Fruit fly (Drosophila melanogaster): ENCODE results near the gene CG34283.

DNA sequence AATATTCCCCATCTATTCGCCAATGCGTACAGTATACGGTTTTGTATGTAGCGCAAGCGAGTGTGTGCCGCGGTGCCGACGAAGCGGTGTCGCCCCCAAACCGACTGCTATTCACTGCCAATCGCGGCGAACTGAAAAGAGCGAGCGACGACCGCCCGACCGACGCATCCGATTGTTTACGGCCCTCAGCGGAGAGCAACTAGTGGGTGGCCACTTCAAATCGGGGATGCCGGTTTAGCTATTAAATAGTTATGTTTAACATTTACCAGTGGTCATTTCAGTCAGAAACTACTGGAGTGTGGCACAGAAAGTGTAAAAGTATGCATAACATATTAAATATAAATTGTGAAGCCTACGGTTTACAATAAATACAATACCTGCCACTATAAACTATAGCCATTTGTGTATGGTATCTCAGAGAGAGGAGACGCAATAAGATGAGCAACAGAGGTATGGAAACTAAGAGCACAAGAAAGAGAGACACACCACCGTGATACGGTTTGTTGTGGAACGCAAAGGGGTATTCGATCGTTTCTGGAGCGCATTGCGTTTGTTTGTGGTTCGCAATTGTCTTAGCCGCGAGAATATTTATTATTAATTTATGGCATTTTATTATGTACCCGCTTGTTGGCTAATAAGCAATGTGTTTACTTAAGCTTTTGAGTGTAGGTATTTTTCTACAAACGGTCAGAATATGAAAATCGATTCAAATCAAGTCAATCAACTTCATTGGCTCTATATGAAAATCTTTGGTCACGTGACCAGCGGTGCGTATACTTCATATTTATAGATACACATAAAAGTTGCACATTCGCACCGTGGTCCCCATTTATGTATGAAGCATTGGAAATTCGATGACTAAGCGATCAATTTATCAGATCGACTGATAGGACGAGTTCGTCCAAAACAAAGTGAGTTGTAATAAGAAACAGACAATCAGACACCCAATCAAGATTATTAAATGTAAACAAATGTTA is 17.9 kb upstream of the CG34283 start:
- no peak for TF ChIP-seq CG8478 (optimal IDR thresholded peaks at IDR 0.05)
- TF ChIP-seq CTCF (optimal IDR thresholded peaks at IDR 0.05), result no peak
